Fruit fly (Drosophila melanogaster) whole organism, prepupa: ENCODE results near the gene CG6048.
A peak's percentile ranks its signal among the peaks of the same experiment; 100 is the strongest.

Experiments used
- Blimp-1 ChIP-seq: fragments of 200-800 bp; sonication (Bioruptor generic); optimal IDR thresholded peaks from 3 replicates; lab custom pipeline; 2017; ENCODE audit warnings: missing biosample characterization, missing genetic modification characterization, mild to moderate bottlenecking, moderate library complexity, missing genetic modification reagents
- CG10631 ChIP-seq: fragments of 200-800 bp; sonication (Bioruptor generic); optimal IDR thresholded peaks from 2 replicates; lab custom pipeline; 2016; ENCODE audit warnings: missing biosample characterization, missing genetic modification characterization
- CG10669 ChIP-seq: fragments of 200-800 bp; sonication (Bioruptor generic); optimal IDR thresholded peaks from 3 replicates; lab custom pipeline; 2018; ENCODE audit warnings: missing biosample characterization, mild to moderate bottlenecking, missing genetic modification characterization, moderate library complexity
- CG11902 ChIP-seq: fragments of 200-800 bp; sonication (Bioruptor generic); optimal IDR thresholded peaks from 3 replicates; lab custom pipeline; 2016; ENCODE audit warnings: missing biosample characterization, missing genetic modification characterization
- CG15336 ChIP-seq: fragments of 200-800 bp; sonication (Bioruptor generic); IDR thresholded peaks from 2 replicates; pipeline ENCODE4 v1.3.6; 2022; ENCODE audit warnings: missing biosample characterization, missing genetic modification characterization
- CG1621 ChIP-seq: fragments of 200-800 bp; sonication (Bioruptor generic); optimal IDR thresholded peaks from 3 replicates; lab custom pipeline; 2018; ENCODE audit warnings: missing biosample characterization, mild to moderate bottlenecking, missing genetic modification characterization
- CG16779 ChIP-seq: fragments of 200-800 bp; sonication (Bioruptor generic); optimal IDR thresholded peaks from 3 replicates; lab custom pipeline; 2017; ENCODE audit warnings: missing biosample characterization, mild to moderate bottlenecking, missing genetic modification characterization
- CG3032 ChIP-seq: fragments of 200-800 bp; optimal IDR thresholded peaks from 2 replicates; lab custom pipeline; 2019; ENCODE audit warnings: missing biosample characterization, mild to moderate bottlenecking, missing genetic modification characterization, moderate library complexity
- CG31627 ChIP-seq: fragments of 200-800 bp; sonication (Bioruptor generic); optimal IDR thresholded peaks from 3 replicates; lab custom pipeline; 2016; ENCODE audit warnings: missing biosample characterization, missing genetic modification characterization
- CG32006 ChIP-seq: fragments of 200-800 bp; sonication (Bioruptor generic); optimal IDR thresholded peaks from 3 replicates; lab custom pipeline; 2017; ENCODE audit warnings: missing biosample characterization, mild to moderate bottlenecking, missing genetic modification characterization
- CG34406 ChIP-seq: fragments of 200-800 bp; sonication (Bioruptor generic); optimal IDR thresholded peaks from 3 replicates; lab custom pipeline; 2016; ENCODE audit warnings: missing biosample characterization, missing genetic modification characterization
- CG3919 ChIP-seq: fragments of 200-800 bp; sonication (Bioruptor generic); optimal IDR thresholded peaks from 3 replicates; lab custom pipeline; 2016; ENCODE audit warnings: missing biosample characterization, missing genetic modification characterization
- CG4318 ChIP-seq: fragments of 200-800 bp; sonication (Bioruptor generic); optimal IDR thresholded peaks from 3 replicates; lab custom pipeline; 2017; ENCODE audit warnings: missing biosample characterization, mild to moderate bottlenecking, missing genetic modification characterization
- CG6163 ChIP-seq: fragments of 200-800 bp; sonication (Bioruptor generic); IDR thresholded peaks from 3 replicates; pipeline ENCODE4 v1.3.6; 2022; ENCODE audit warnings: missing biosample characterization, missing genetic modification characterization
- CG6792 ChIP-seq: fragments of 200-800 bp; sonication (Bioruptor generic); optimal IDR thresholded peaks from 3 replicates; lab custom pipeline; 2016; ENCODE audit warnings: missing biosample characterization, missing genetic modification characterization
- CG6854 ChIP-seq: fragments of 200-800 bp; sonication (Bioruptor generic); optimal IDR thresholded peaks from 2 replicates; lab custom pipeline; 2017; ENCODE audit warnings: missing biosample characterization, mild to moderate bottlenecking, missing genetic modification characterization
- CG7368 ChIP-seq: fragments of 200-800 bp; sonication (Bioruptor generic); optimal IDR thresholded peaks from 3 replicates; lab custom pipeline; 2016; ENCODE audit warnings: missing biosample characterization, missing genetic modification characterization
- CG8119 ChIP-seq: fragments of 200-800 bp; sonication (Bioruptor generic); IDR thresholded peaks from 3 replicates; pipeline ENCODE4 v1.3.6; 2022; ENCODE audit warnings: missing biosample characterization, missing genetic modification characterization
- CG8319 ChIP-seq: fragments of 200-800 bp; sonication (Bioruptor generic); optimal IDR thresholded peaks from 3 replicates; lab custom pipeline; 2016; ENCODE audit warnings: missing biosample characterization, missing genetic modification characterization
- CG8632 ChIP-seq: fragments of 200-800 bp; sonication (Bioruptor generic); optimal IDR thresholded peaks from 3 replicates; lab custom pipeline; 2016; ENCODE audit warnings: missing biosample characterization, missing genetic modification characterization
- CG9139 ChIP-seq: fragments of 200-800 bp; sonication (Bioruptor generic); optimal IDR thresholded peaks from 3 replicates; lab custom pipeline; 2017; ENCODE audit warnings: missing biosample characterization, mild to moderate bottlenecking, missing genetic modification characterization
- Eip78C ChIP-seq: fragments of 200-800 bp; sonication (Bioruptor generic); peaks from one replicate; lab custom pipeline; 2016; ENCODE audit warnings: missing biosample characterization, missing genetic modification characterization
- Eip93F ChIP-seq: fragments of 200-800 bp; sonication (Bioruptor generic); optimal IDR thresholded peaks from 2 replicates; lab custom pipeline; 2016; ENCODE audit warnings: missing biosample characterization, mild to moderate bottlenecking, missing genetic modification characterization
- Ets21C ChIP-seq: fragments of 200-800 bp; sonication (Bioruptor generic); optimal IDR thresholded peaks from 3 replicates; lab custom pipeline; 2016; ENCODE audit warnings: missing biosample characterization, missing genetic modification characterization
- Ets96B ChIP-seq: fragments of 200-800 bp; optimal IDR thresholded peaks from 2 replicates; lab custom pipeline; 2019; ENCODE audit warnings: missing biosample characterization, mild to moderate bottlenecking, missing genetic modification characterization, moderate library complexity
- Gug ChIP-seq: fragments of 200-800 bp; sonication (Bioruptor generic); IDR thresholded peaks from 2 replicates; pipeline ENCODE4 v1.3.6; 2022; ENCODE audit warnings: missing biosample characterization, missing genetic modification characterization
- Hr38 ChIP-seq: sonication (Bioruptor generic); optimal IDR thresholded peaks from 2 replicates; lab custom pipeline; 2016; ENCODE audit warnings: missing biosample characterization, missing genetic modification characterization
- Hr39 ChIP-seq: fragments of 200-800 bp; sonication (Bioruptor generic); optimal IDR thresholded peaks from 2 replicates; lab custom pipeline; 2016; ENCODE audit warnings: missing biosample characterization, missing genetic modification characterization
- Hr4 ChIP-seq: fragments of 200-800 bp; sonication (Bioruptor generic); optimal IDR thresholded peaks from 3 replicates; lab custom pipeline; 2016; ENCODE audit warnings: missing biosample characterization, missing genetic modification characterization
- Met ChIP-seq: fragments of 200-800 bp; sonication (Bioruptor generic); optimal IDR thresholded peaks from 3 replicates; lab custom pipeline; 2016; ENCODE audit warnings: missing biosample characterization, missing genetic modification characterization
- Smox ChIP-seq: fragments of 200-800 bp; sonication (Bioruptor generic); optimal IDR thresholded peaks from 3 replicates; lab custom pipeline; 2016; ENCODE audit warnings: missing biosample characterization, missing genetic modification characterization
- Sox102F ChIP-seq: fragments of 200-800 bp; sonication (Bioruptor generic); optimal IDR thresholded peaks from 2 replicates; lab custom pipeline; 2016; ENCODE audit warnings: missing biosample characterization, mild to moderate bottlenecking, missing genetic modification characterization
- Sox15 ChIP-seq: fragments of 200-800 bp; sonication (Bioruptor generic); optimal IDR thresholded peaks from 3 replicates; lab custom pipeline; 2016; ENCODE audit warnings: missing biosample characterization, missing genetic modification characterization
- achi ChIP-seq: fragments of 200-800 bp; sonication (Bioruptor generic); optimal IDR thresholded peaks from 3 replicates; lab custom pipeline; 2016; ENCODE audit warnings: missing biosample characterization, missing genetic modification characterization
- acj6 ChIP-seq: fragments of 200-800 bp; sonication (Bioruptor generic); optimal IDR thresholded peaks from 3 replicates; lab custom pipeline; 2016; ENCODE audit warnings: missing biosample characterization, missing genetic modification characterization
- cyc ChIP-seq: fragments of 200-800 bp; sonication (Bioruptor generic); optimal IDR thresholded peaks from 3 replicates; lab custom pipeline; 2016; ENCODE audit warnings: missing biosample characterization, missing genetic modification characterization
- dsx ChIP-seq: fragments of 200-800 bp; optimal IDR thresholded peaks from 3 replicates; lab custom pipeline; 2019; ENCODE audit warnings: missing biosample characterization, mild to moderate bottlenecking, missing genetic modification characterization, moderate library complexity; ENCODE audit not compliant: poor library complexity, severe bottlenecking
- eg ChIP-seq: fragments of 200-800 bp; sonication (Bioruptor generic); IDR thresholded peaks from 3 replicates; pipeline ENCODE4 v1.3.6; 2022; ENCODE audit warnings: missing biosample characterization, missing genetic modification characterization
- esn ChIP-seq: fragments of 200-800 bp; sonication (Bioruptor generic); optimal IDR thresholded peaks from 2 replicates; lab custom pipeline; 2016; ENCODE audit warnings: missing biosample characterization, mild to moderate bottlenecking, missing genetic modification characterization, moderate library complexity
- fd85E ChIP-seq: fragments of 200-800 bp; sonication (Bioruptor generic); optimal IDR thresholded peaks from 3 replicates; lab custom pipeline; 2016; ENCODE audit warnings: missing biosample characterization, missing genetic modification characterization
- fkh ChIP-seq: fragments of 200-800 bp; sonication (Bioruptor generic); optimal IDR thresholded peaks from 3 replicates; lab custom pipeline; 2017; ENCODE audit warnings: missing biosample characterization, mild to moderate bottlenecking, missing genetic modification characterization, moderate library complexity
- lz ChIP-seq: fragments of 200-800 bp; sonication (Bioruptor generic); optimal IDR thresholded peaks from 3 replicates; lab custom pipeline; 2016; ENCODE audit warnings: missing biosample characterization, missing genetic modification characterization
- pdm3 ChIP-seq: fragments of 200-800 bp; sonication (Bioruptor generic); optimal IDR thresholded peaks from 3 replicates; lab custom pipeline; 2016; ENCODE audit warnings: missing biosample characterization, missing genetic modification characterization
- spab ChIP-seq: fragments of 200-800 bp; sonication (Bioruptor generic); optimal IDR thresholded peaks from 2 replicates; lab custom pipeline; 2017; ENCODE audit warnings: missing biosample characterization, mild to moderate bottlenecking, missing genetic modification characterization, missing genetic modification reagents
- ss ChIP-seq, 2 experiments: fragments of 200-800 bp; sonication (Bioruptor generic); optimal IDR thresholded peaks; 2 replicates in 1 of 2; 3 replicates in 1 of 2; lab custom pipeline; 2017 to 2018; ENCODE audit warnings: mild to moderate bottlenecking in 2 of 2, missing biosample characterization in 2 of 2, missing genetic modification characterization in 2 of 2, moderate library complexity in 1 of 2
- svp ChIP-seq: fragments of 200-800 bp; sonication (Bioruptor generic); peaks from one replicate; lab custom pipeline; 2016; ENCODE audit warnings: missing biosample characterization, missing genetic modification characterization
- topi ChIP-seq: fragments of 200-800 bp; sonication (Bioruptor generic); optimal IDR thresholded peaks from 3 replicates; lab custom pipeline; 2016; ENCODE audit warnings: missing biosample characterization, missing genetic modification characterization

Gene CG6048

dm6 chrX:5924378-5924777 lies 28.0 kb upstream of the CG6048 start (continued):
- TF ChIP-seq fd85E (GFP tag; lab: Kevin White, UChicago): no peak
- peak; percentile 37 for TF ChIP-seq CG4318 (GFP tag; lab: Kevin White, UChicago)
- TF ChIP-seq Ets96B: peak; percentile 7
- TF ChIP-seq Eip78C (GFP tag; lab: Kevin White, UChicago): peak; percentile 76
- no peak for TF ChIP-seq CG9139 (GFP tag; lab: Kevin White, UChicago)
- TF ChIP-seq esn (GFP tag; lab: Kevin White, UChicago): no peak
- no peak for TF ChIP-seq Hr38 (GFP tag; lab: Kevin White, UChicago)
- TF ChIP-seq cyc (GFP tag; lab: Kevin White, UChicago): no peak
- no peak for TF ChIP-seq CG10669 (GFP tag; lab: Kevin White, UChicago)
- TF ChIP-seq Gug (GFP tag; lab: Robert Waterston, UW): peak; percentile 68
- peak; percentile 53 for TF ChIP-seq pdm3
- TF ChIP-seq achi (GFP tag; lab: Kevin White, UChicago): peak; percentile 65
- no peak for TF ChIP-seq Smox (GFP tag; lab: Kevin White, UChicago)
- TF ChIP-seq ss (GFP tag; optimal IDR thresholded peaks at IDR 0.05; lab: Kevin White, UChicago): no peak

- no peak for TF ChIP-seq CG31627 (GFP tag; lab: Kevin White, UChicago)
- peak; percentile 70 for TF ChIP-seq CG32006
- peak; percentile 32 for TF ChIP-seq Sox102F
- TF ChIP-seq fd85E (GFP tag; lab: Kevin White, UChicago): peak; percentile 14
- peak; percentile 72 for TF ChIP-seq CG10631
- TF ChIP-seq svp (GFP tag; lab: Kevin White, UChicago): peak; percentile 68
- TF ChIP-seq CG1621 (tag; lab: Kevin White, UChicago): peak; percentile 82
- peak; percentile 85 for TF ChIP-seq Gug (GFP tag; lab: Robert Waterston, UW)
- peak; percentile 55 for TF ChIP-seq CG9139 (GFP tag; lab: Kevin White, UChicago)
- peak; percentile 85 for TF ChIP-seq CG8119 (GFP tag; lab: Robert Waterston, UW)
- peak; percentile 91 for TF ChIP-seq eg (GFP tag; lab: Robert Waterston, UW)
- TF ChIP-seq pdm3: peak; percentile 61
- peak; percentile 59 for TF ChIP-seq acj6
- peak; percentile 80 for TF ChIP-seq CG3919 (GFP tag; lab: Kevin White, UChicago)
- peak; percentile 55 for TF ChIP-seq CG6792 (GFP tag; lab: Kevin White, UChicago)
- peak; percentile 55 for TF ChIP-seq CG16779 (tag; lab: Kevin White, UChicago)
- peak; percentile 86 for TF ChIP-seq dsx (GFP tag; lab: Kevin White, UChicago)
- peak; percentile 66 for TF ChIP-seq Hr4 (GFP tag; lab: Kevin White, UChicago)
- TF ChIP-seq spab: peak; percentile 79
- no peak for TF ChIP-seq CG6854 (GFP tag; lab: Kevin White, UChicago)
- peak; percentile 84 for TF ChIP-seq CG3032
- peak; percentile 55 for TF ChIP-seq cyc (GFP tag; lab: Kevin White, UChicago)
- TF ChIP-seq CG8319: peak; percentile 48
- TF ChIP-seq CG34406 (GFP tag; lab: Kevin White, UChicago): peak; percentile 52
- peak; percentile 44 for TF ChIP-seq CG11902 (GFP tag; lab: Kevin White, UChicago)
- no peak for TF ChIP-seq Hr38 (GFP tag; lab: Kevin White, UChicago)
- peak; percentile 36 for TF ChIP-seq CG4318 (GFP tag; lab: Kevin White, UChicago)
- TF ChIP-seq Met (GFP tag; lab: Kevin White, UChicago): peak; percentile 70
- TF ChIP-seq Blimp-1 (GFP tag; lab: Kevin White, UChicago): no peak
- peak; percentile 55 for TF ChIP-seq lz (GFP tag; lab: Kevin White, UChicago)
- peak; percentile 73 for TF ChIP-seq topi (GFP tag; lab: Kevin White, UChicago)
- TF ChIP-seq CG7368 (GFP tag; lab: Kevin White, UChicago): peak; percentile 45
- TF ChIP-seq fkh: no peak
- peak; percentile 92 for TF ChIP-seq Eip78C (GFP tag; lab: Kevin White, UChicago)
- peak; percentile 87 for TF ChIP-seq CG10669 (GFP tag; lab: Kevin White, UChicago)
- TF ChIP-seq achi (GFP tag; lab: Kevin White, UChicago): peak; percentile 66
- TF ChIP-seq CG15336: peak; percentile 90
- TF ChIP-seq CG6163: peak; percentile 95
- TF ChIP-seq Sox15 (GFP tag; lab: Kevin White, UChicago): peak; percentile 6
- TF ChIP-seq Hr39: peak; percentile 24
- TF ChIP-seq esn (GFP tag; lab: Kevin White, UChicago): peak; percentile 14
- no peak for TF ChIP-seq Eip93F (GFP tag; lab: Kevin White, UChicago)
- TF ChIP-seq Ets21C (GFP tag; lab: Kevin White, UChicago): no peak
- TF ChIP-seq CG8632: peak; percentile 49
Observed at dm6 chrX:5925793-5926418, 26.5 kb upstream of the CG6048 start.
